Fruit fly (Drosophila melanogaster): Measurements from ENCODE around the gene CG14860.

The CG14860 gene

dm6 chr3R:14898280-14898756 lies 3.7 kb downstream of the CG14860 start, which contains the start of the genes Nup93-2 and CG3817 (continued):
- TF ChIP-seq lab (GFP tag; optimal IDR thresholded peaks at IDR 0.05) (peak; percentile 74), maf-S (GFP tag; optimal IDR thresholded peaks at IDR 0.05) (peak; percentile 6), Dek (tag; optimal IDR thresholded peaks at IDR 0.05) (peak; percentile 70), insv (GFP tag; optimal IDR thresholded peaks at IDR 0.05) (peak in 1 of 2 experiments; percentile 18), her (GFP tag; optimal IDR thresholded peaks at IDR 0.05) (no peak), sd (tag; optimal IDR thresholded peaks at IDR 0.05) (no peak), pan (optimal IDR thresholded peaks at IDR 0.05) (no peak), pan (GFP tag; optimal IDR thresholded peaks at IDR 0.05 in 1 of 2, IDR thresholded peaks at IDR 0.05 in 1 of 2) (peak in 1 of 2 experiments; percentile 46), CG6654 (GFP tag; optimal IDR thresholded peaks at IDR 0.05) (no peak), CG18599 (GFP tag; optimal IDR thresholded peaks at IDR 0.05) (no peak), cad (GFP tag; optimal IDR thresholded peaks at IDR 0.05) (no peak), CG15696 (tag; optimal IDR thresholded peaks at IDR 0.05) (peak; percentile 17), crol (GFP tag; IDR thresholded peaks at IDR 0.05) (no peak), gfzf (GFP tag; optimal IDR thresholded peaks at IDR 0.05) (peak; percentile 46), CG13775 (GFP tag; optimal IDR thresholded peaks at IDR 0.05) (peak; percentile 15), CG4404 (GFP tag; IDR thresholded peaks at IDR 0.05) (peak; percentile 89), CG10979 (tag; optimal IDR thresholded peaks at IDR 0.05) (no peak), CG10209 (GFP tag; optimal IDR thresholded peaks at IDR 0.05) (peak; percentile 36), CrebB (tag; optimal IDR thresholded peaks at IDR 0.05) (no peak), CG4424 (GFP tag; optimal IDR thresholded peaks at IDR 0.05) (peak; percentile 50), zf30C (GFP tag; optimal IDR thresholded peaks at IDR 0.05) (no peak), Drgx (GFP tag; IDR thresholded peaks at IDR 0.05) (no peak; the same call in 1 of the 2 replicates), CG10654 (GFP tag; optimal IDR thresholded peaks at IDR 0.05) (peak; percentile 68), Sin3A (optimal IDR thresholded peaks at IDR 0.05) (no peak), CG7963 (GFP tag; IDR thresholded peaks at IDR 0.05; ENCODE audit: partially characterized antibody) (0 out of 3 replicates have a peak, but pooled peaks have one; percentile 45), tup (GFP tag; optimal IDR thresholded peaks at IDR 0.05) (no peak), Antp (GFP tag; optimal IDR thresholded peaks at IDR 0.05) (peak; percentile 12), sqz (GFP tag; optimal IDR thresholded peaks at IDR 0.05) (no peak), BEAF-32 (GFP tag; optimal IDR thresholded peaks at IDR 0.05) (peak; percentile 71), Scr (GFP tag; IDR thresholded peaks at IDR 0.05; ENCODE audit: partially characterized antibody) (peak; percentile 81), CG16779 (GFP tag; IDR thresholded peaks at IDR 0.05) (no peak), Doc3 (GFP tag; IDR thresholded peaks at IDR 0.05; ENCODE audit: partially characterized antibody) (peak; percentile 56; the same call in 2 of the 3 replicates), Nf-YA (GFP tag; IDR thresholded peaks at IDR 0.05) (no peak), BtbVII (GFP tag; optimal IDR thresholded peaks at IDR 0.05) (no peak), peb (GFP tag; IDR thresholded peaks at IDR 0.05) (no peak), sisA (GFP tag; IDR thresholded peaks at IDR 0.05) (peak; percentile 60), Xrp1 (GFP tag; IDR thresholded peaks at IDR 0.05) (peak; percentile 41; the same call in 1 of the 2 replicates), Kr (GFP tag; optimal IDR thresholded peaks at IDR 0.05) (no peak), Dll (GFP tag; IDR thresholded peaks at IDR 0.05; ENCODE audit: partially characterized antibody) (peak; percentile 60; the same call in 1 of the 4 replicates), CG9609 (GFP tag; optimal IDR thresholded peaks at IDR 0.05) (peak; percentile 49), Camta (GFP tag; optimal IDR thresholded peaks at IDR 0.05) (peak; percentile 19), CG8924 (tag; optimal IDR thresholded peaks at IDR 0.05) (peak; percentile 55), ATbp (GFP tag; optimal IDR thresholded peaks at IDR 0.05) (peak; percentile 5), dpn (GFP tag; optimal IDR thresholded peaks at IDR 0.05) (peak; percentile 47 to 68), CG15011 (GFP tag; optimal IDR thresholded peaks at IDR 0.05) (no peak), twi (tag; optimal IDR thresholded peaks at IDR 0.05) (peak; percentile 59), CG1603 (tag; optimal IDR thresholded peaks at IDR 0.05) (peak; percentile 50), ind (GFP tag; optimal IDR thresholded peaks at IDR 0.05) (peak; percentile 69), ac (GFP tag; optimal IDR thresholded peaks at IDR 0.05) (no peak), CG11398 (GFP tag; optimal IDR thresholded peaks at IDR 0.05) (no peak)

Data from whole organism, embryonic.